Worm (Caenorhabditis elegans) whole organism, dauer: ENCODE data around the gene fbxa-192.

ENCODE experiments used
- unc-62 ChIP-seq: sonication (generic microtip); optimal IDR thresholded peaks from 2 replicates; lab custom pipeline; 2017; ENCODE audit warnings: missing biosample characterization, missing genetic modification reagents, missing genetic modification characterization

The fbxa-192 gene

ce11 chrV:17595691-17596090 lies 54.6 kb downstream of the fbxa-192 start:
- TF ChIP-seq unc-62 (GFP tag; lab: Kevin White, UChicago) = no peak
